Fruit fly (Drosophila melanogaster): ENCODE data around the gene CG4281.

CG4281 gene

dm6 chrX:2068292-2068691 is 3.4 kb upstream of the CG4281 start, which contains the start of gene CG4194:
TSS of gene CG4194 (plus strand) at chrX:2068592.
- TF ChIP-seq h (optimal IDR thresholded peaks at IDR 0.05) (no peak), ttk (optimal IDR thresholded peaks at IDR 0.05) (no peak), psq (optimal IDR thresholded peaks at IDR 0.05) (no peak), insv (optimal IDR thresholded peaks at IDR 0.05) (no peak), Sin3A (optimal IDR thresholded peaks at IDR 0.05) (no peak)

- no peak for TF ChIP-seq h (optimal IDR thresholded peaks at IDR 0.05)
- TF ChIP-seq Sin3A (optimal IDR thresholded peaks at IDR 0.05) = no peak
- no peak for TF ChIP-seq Myc (optimal IDR thresholded peaks at IDR 0.05)
- TF ChIP-seq ttk (optimal IDR thresholded peaks at IDR 0.05) = no peak
- TF ChIP-seq psq (optimal IDR thresholded peaks at IDR 0.05) = no peak
- TF ChIP-seq insv (optimal IDR thresholded peaks at IDR 0.05) = no peak
Measured at dm6 chrX:2066259-2066658, 1.3 kb upstream of the CG4281 start, which contains the start of gene CG14054. TSS of gene CG14054 (minus strand) at chrX:2066359.

DNA sequence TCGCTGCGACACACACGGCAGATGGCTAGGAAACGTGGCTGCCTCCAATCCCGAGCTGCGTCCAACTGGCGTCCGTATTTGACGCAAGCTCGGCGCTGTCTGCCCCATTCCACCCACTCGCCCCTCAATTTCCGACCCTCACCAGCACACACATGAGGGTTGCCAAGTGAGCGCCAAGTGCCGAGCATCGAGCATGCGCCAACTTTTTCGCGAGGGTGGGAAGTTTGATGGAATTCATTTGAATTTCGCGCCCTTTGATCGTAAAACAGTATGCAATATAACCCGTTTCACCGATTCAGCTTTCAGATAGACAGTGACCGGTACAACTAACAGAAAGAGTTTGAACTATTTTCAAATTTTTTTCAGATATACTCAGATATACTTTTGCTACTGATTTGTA is 3.1 kb downstream of the CG4281 start, which contains the start of gene Sik2:
TSS of gene Sik2 (minus strand) at position 67 of the 400 bp plus-strand sequence.
- TF ChIP-seq psq (optimal IDR thresholded peaks at IDR 0.05) = no peak

DNA sequence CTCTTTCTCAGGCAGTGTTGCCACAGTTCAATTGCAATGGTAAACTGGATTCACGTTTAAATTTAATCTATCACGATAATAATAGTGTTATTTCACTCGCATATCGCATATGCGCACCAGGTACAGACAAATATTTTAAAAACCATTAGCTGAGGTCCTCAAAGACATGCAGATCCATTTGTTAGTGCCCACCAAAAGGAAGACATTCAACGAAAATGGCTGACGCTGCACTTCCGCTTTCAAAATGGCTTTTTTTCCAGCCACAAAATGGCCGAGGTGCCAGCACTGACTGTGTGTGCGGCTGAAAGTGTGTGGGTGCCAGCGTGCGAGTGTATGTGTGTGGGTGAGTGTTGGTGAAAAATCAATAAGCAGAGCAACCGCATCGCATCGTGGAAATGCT is 3.8 kb downstream of the CG4281 start:
- TF ChIP-seq psq (optimal IDR thresholded peaks at IDR 0.05) = no peak
- no peak for TF ChIP-seq insv (optimal IDR thresholded peaks at IDR 0.05)
- TF ChIP-seq Myc (optimal IDR thresholded peaks at IDR 0.05) = no peak
- no peak for TF ChIP-seq Sin3A (optimal IDR thresholded peaks at IDR 0.05)
- TF ChIP-seq h (optimal IDR thresholded peaks at IDR 0.05) = no peak
- no peak for TF ChIP-seq ttk (optimal IDR thresholded peaks at IDR 0.05)

dm6 chrX:2050070-2050899 is 14.7 kb downstream of the CG4281 start, which contains the start of gene moody:
TSS of gene moody (minus strand) at chrX:2050120.
- TF ChIP-seq insv (optimal IDR thresholded peaks at IDR 0.05) (no peak), Sin3A (optimal IDR thresholded peaks at IDR 0.05) (no peak), ttk (optimal IDR thresholded peaks at IDR 0.05) (no peak), psq (optimal IDR thresholded peaks at IDR 0.05) (no peak), Myc (optimal IDR thresholded peaks at IDR 0.05) (no peak), h (optimal IDR thresholded peaks at IDR 0.05) (no peak)

DNA sequence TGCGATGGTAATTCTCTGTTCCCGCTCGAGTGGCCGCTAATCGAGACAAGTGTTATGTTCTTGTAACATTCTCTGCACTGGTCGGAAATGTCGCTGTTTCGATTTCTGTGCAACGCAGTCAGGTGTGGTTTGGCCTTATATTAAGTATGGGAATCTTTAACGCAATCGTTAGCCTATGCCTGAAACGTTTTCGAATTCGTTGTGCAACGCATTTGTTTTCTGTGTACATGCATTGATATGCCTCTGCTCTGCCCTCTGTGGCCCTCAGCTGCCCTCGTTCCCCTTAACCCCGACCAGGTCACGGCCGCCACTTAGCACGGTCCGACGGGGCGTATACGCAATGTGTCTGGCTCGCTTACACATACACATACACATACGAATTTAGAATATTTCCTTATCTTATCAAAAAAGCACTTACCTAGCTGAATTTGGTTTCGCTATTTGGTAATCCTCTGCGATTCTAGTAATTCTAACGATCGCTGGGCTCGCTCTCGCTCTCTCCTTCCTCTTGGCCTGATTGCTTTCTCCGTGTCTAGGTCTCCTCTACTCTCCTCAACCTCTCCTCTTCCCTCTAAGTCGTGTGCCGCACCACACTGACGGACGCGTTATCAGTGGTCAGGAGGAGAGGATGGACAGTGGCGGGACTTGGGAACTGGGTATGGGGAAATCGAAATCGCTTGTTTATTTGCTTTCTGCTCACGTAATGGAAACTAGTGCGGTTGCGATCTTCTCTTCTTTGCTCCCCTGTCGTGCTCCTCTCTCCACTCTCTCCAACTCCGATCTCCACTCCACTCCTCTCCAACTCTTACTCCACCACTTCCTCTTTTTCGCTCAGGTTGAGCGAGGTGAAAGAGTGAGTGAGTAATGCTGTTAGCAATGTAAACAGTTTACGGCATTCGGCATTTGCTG is 15.9 kb downstream of the CG4281 start:
- TF ChIP-seq psq (optimal IDR thresholded peaks at IDR 0.05) (no peak), Sin3A (optimal IDR thresholded peaks at IDR 0.05) (no peak), insv (optimal IDR thresholded peaks at IDR 0.05) (no peak), ttk (optimal IDR thresholded peaks at IDR 0.05) (no peak), h (optimal IDR thresholded peaks at IDR 0.05) (no peak), Myc (optimal IDR thresholded peaks at IDR 0.05) (no peak)

dm6 chrX:2043660-2044397 is 21.1 kb downstream of the CG4281 start, which contains the start of gene CG4325:
TSS of gene CG4325 (minus strand) at chrX:2043818.
- no peak for TF ChIP-seq h (optimal IDR thresholded peaks at IDR 0.05)
- TF ChIP-seq ttk (optimal IDR thresholded peaks at IDR 0.05) = no peak
- TF ChIP-seq psq (optimal IDR thresholded peaks at IDR 0.05) = no peak
- no peak for TF ChIP-seq Myc (optimal IDR thresholded peaks at IDR 0.05)
- TF ChIP-seq Sin3A (optimal IDR thresholded peaks at IDR 0.05) = no peak
- no peak for TF ChIP-seq insv (optimal IDR thresholded peaks at IDR 0.05)

dm6 chrX:2041981-2042847 is 22.7 kb downstream of the CG4281 start, which contains the start of the genes Actn and usp:
TSS of gene Actn (minus strand) at chrX:2042311.
TSS of gene usp (minus strand) at chrX:2042311.
- TF ChIP-seq Myc (optimal IDR thresholded peaks at IDR 0.05) (no peak), psq (optimal IDR thresholded peaks at IDR 0.05) (no peak), insv (optimal IDR thresholded peaks at IDR 0.05) (no peak), h (optimal IDR thresholded peaks at IDR 0.05) (no peak), Sin3A (optimal IDR thresholded peaks at IDR 0.05) (no peak), ttk (optimal IDR thresholded peaks at IDR 0.05) (no peak)

DNA sequence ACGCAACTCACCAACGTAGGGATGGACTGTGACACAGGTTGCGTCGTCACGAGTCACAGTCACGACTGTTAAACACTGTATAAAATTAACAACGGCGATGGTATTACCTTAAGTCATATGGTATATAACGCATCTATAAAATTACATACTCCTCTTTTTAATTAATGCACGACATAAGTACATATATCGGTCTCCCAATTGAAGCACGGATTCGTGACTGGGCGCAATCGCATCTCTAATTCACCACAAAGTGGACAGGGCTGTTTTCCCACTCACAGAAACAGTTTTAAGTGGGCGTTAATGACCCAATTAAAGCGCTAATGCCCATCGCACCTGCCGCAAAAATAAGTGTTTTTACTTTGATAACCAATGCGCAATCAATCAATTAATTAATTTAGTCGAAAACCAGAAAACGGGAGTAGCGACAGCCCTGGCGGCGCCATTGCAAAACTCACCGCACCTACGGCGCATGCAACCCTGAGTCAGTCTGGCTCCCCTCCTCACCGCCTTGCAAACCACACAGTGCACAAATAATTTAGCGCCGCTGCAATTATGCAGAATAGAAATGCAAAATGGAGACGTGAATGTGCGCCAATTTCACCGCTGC is 23.5 kb downstream of the CG4281 start, which contains the start of gene CG4313:
TSS of gene CG4313 (plus strand) at position 557 of the 607 bp plus-strand sequence.
- no peak for TF ChIP-seq insv (optimal IDR thresholded peaks at IDR 0.05)
- TF ChIP-seq Myc (optimal IDR thresholded peaks at IDR 0.05) = no peak
- no peak for TF ChIP-seq ttk (optimal IDR thresholded peaks at IDR 0.05)
- no peak for TF ChIP-seq Sin3A (optimal IDR thresholded peaks at IDR 0.05)
- TF ChIP-seq psq (optimal IDR thresholded peaks at IDR 0.05) = no peak

DNA sequence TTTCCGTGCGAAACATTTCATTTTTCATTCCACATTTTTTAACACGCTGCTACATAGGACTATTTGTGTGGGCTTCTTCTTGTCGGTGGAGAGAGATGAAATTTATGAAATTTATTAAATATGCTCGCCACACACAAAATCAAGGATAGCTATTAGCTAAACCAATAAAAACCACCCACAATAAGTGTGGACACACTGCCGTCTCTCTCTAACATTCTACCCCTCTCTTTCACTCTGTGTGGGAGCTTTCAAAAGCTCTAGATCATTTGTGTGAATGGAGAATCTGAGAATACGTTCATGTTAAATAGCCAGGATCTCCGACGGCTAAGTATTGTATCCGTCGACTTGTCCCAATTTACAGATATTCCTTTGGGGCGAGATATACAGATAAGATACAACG is 27.3 kb downstream of the CG4281 start:
- TF ChIP-seq psq (optimal IDR thresholded peaks at IDR 0.05) (no peak), ttk (optimal IDR thresholded peaks at IDR 0.05) (no peak), insv (optimal IDR thresholded peaks at IDR 0.05) (no peak), Sin3A (optimal IDR thresholded peaks at IDR 0.05) (no peak), h (optimal IDR thresholded peaks at IDR 0.05) (no peak)
